Fruit fly (Drosophila melanogaster): ENCODE measurements around the gene CG12316.

CG12316 gene

dm6 chr3L:15097878-15098520 is 38.7 kb downstream of the CG12316 start, which contains the start of gene Ctps (continued):
- TF ChIP-seq Drgx (GFP tag; IDR thresholded peaks at IDR 0.05) (no peak), CG3995 (GFP tag; optimal IDR thresholded peaks at IDR 0.05) (peak; percentile 31), CG32767 (GFP tag; IDR thresholded peaks at IDR 0.05) (no peak), ab (GFP tag; optimal IDR thresholded peaks at IDR 0.05) (no peak), CG15011 (GFP tag; optimal IDR thresholded peaks at IDR 0.05) (no peak), CG7963 (GFP tag; IDR thresholded peaks at IDR 0.05; ENCODE audit: partially characterized antibody) (no peak), CG31441 (GFP tag; IDR thresholded peaks at IDR 0.05) (no peak), CG17912 (GFP tag; optimal IDR thresholded peaks at IDR 0.05) (peak; percentile 19), insv (GFP tag; optimal IDR thresholded peaks at IDR 0.05) (no peak), sens (GFP tag) (peak; percentile 67), CG9797 (GFP tag; optimal IDR thresholded peaks at IDR 0.05) (peak; percentile 65), MBD-R2 (GFP tag; IDR thresholded peaks at IDR 0.05) (peak; percentile 50), lab (GFP tag; optimal IDR thresholded peaks at IDR 0.05) (peak; percentile 24)

dm6 chr3L:15094589-15095288 is 42.0 kb downstream of the CG12316 start, which contains the start of the genes sstn, Plp and GlyRS:
Gene sstn, minus strand, starts transcription at chr3L:15094719.
Gene Plp, minus strand, starts transcription at chr3L:15094724.
Gene GlyRS, plus strand, starts transcription at chr3L:15095142.
- TF ChIP-seq CG10462 (GFP tag; optimal IDR thresholded peaks at IDR 0.05), result no peak
- no peak for TF ChIP-seq MTF-1 (GFP tag; optimal IDR thresholded peaks at IDR 0.05; ENCODE audit: borderline replicate concordance)
- no peak for TF ChIP-seq kni (GFP tag; optimal IDR thresholded peaks at IDR 0.05)
- no peak for TF ChIP-seq Hr78 (GFP tag; optimal IDR thresholded peaks at IDR 0.05)
- TF ChIP-seq btn (GFP tag; optimal IDR thresholded peaks at IDR 0.05), result no peak
- TF ChIP-seq CG3163 (GFP tag; optimal IDR thresholded peaks at IDR 0.05), result no peak
- TF ChIP-seq corto (GFP tag; optimal IDR thresholded peaks at IDR 0.05), result peak; percentile 18
- peak; percentile 32 for TF ChIP-seq CG13424 (tag; optimal IDR thresholded peaks at IDR 0.05)
- peak; percentile 5 for TF ChIP-seq CG9797 (GFP tag; optimal IDR thresholded peaks at IDR 0.05)
- no peak for TF ChIP-seq Poxn (GFP tag; IDR thresholded peaks at IDR 0.05)
- TF ChIP-seq Blimp-1 (GFP tag; optimal IDR thresholded peaks at IDR 0.05), result peak; percentile 40
- TF ChIP-seq CG4730 (GFP tag; IDR thresholded peaks at IDR 0.05), result no peak
- TF ChIP-seq ro (GFP tag; IDR thresholded peaks at IDR 0.05), result no peak
- no peak for TF ChIP-seq CG16815 (GFP tag; optimal IDR thresholded peaks at IDR 0.05)
- peak; percentile 24 for TF ChIP-seq Dek (tag; optimal IDR thresholded peaks at IDR 0.05)
- TF ChIP-seq CG12071 (GFP tag; optimal IDR thresholded peaks at IDR 0.05), result no peak
- TF ChIP-seq Jarid2 (GFP tag; optimal IDR thresholded peaks at IDR 0.05), result peak; percentile 61
- no peak for TF ChIP-seq nerfin-1 (tag; optimal IDR thresholded peaks at IDR 0.05)
- TF ChIP-seq Eip74EF (GFP tag; optimal IDR thresholded peaks at IDR 0.05), result no peak
- TF ChIP-seq cas (GFP tag; IDR thresholded peaks at IDR 0.05), result no peak
- peak; percentile 28 for TF ChIP-seq CG4820 (GFP tag; optimal IDR thresholded peaks at IDR 0.05)
- TF ChIP-seq gro (GFP tag; optimal IDR thresholded peaks at IDR 0.05), result no peak
- no peak for TF ChIP-seq kah (GFP tag; optimal IDR thresholded peaks at IDR 0.05)
- no peak for TF ChIP-seq CG17328 (GFP tag; IDR thresholded peaks at IDR 0.05)
- TF ChIP-seq gfzf (GFP tag; optimal IDR thresholded peaks at IDR 0.05), result no peak
- no peak for TF ChIP-seq CG11695 (GFP tag; IDR thresholded peaks at IDR 0.05)
- peak; percentile 28 for TF ChIP-seq CG3407 (GFP tag; optimal IDR thresholded peaks at IDR 0.05)
- no peak for TF ChIP-seq al (GFP tag; IDR thresholded peaks at IDR 0.05)
- no peak for TF ChIP-seq CG18476 (GFP tag; optimal IDR thresholded peaks at IDR 0.05)
- no peak for TF ChIP-seq CG9932 (GFP tag; IDR thresholded peaks at IDR 0.05)
- peak; percentile 17 for TF ChIP-seq CG9727 (GFP tag; optimal IDR thresholded peaks at IDR 0.05)
- no peak for TF ChIP-seq disco-r (GFP tag; optimal IDR thresholded peaks at IDR 0.05)
- no peak for TF ChIP-seq schlank (tag; optimal IDR thresholded peaks at IDR 0.05)
- peak in 1 of 2 experiments; percentile 39 for TF ChIP-seq Pdp1 (GFP tag; optimal IDR thresholded peaks at IDR 0.05)
- peak; percentile 65 for TF ChIP-seq CG12391 (tag; optimal IDR thresholded peaks at IDR 0.05)
